Fruit fly (Drosophila melanogaster): ENCODE results near the gene CG43092.

- TF ChIP-seq CTCF (optimal IDR thresholded peaks at IDR 0.05) (no peak), CG8478 (optimal IDR thresholded peaks at IDR 0.05) (no peak)
These were observed 18.4 kb downstream of the CG43092 start for dm6 chr3R:22751111-22751510.
